Fruit fly (Drosophila melanogaster) whole organism: ENCODE measurements around the gene Vha100-2.

Experiments used
- Dll ChIP-seq: fragments of >200 bp; optimal IDR thresholded peaks from 2 replicates; lab custom pipeline; 2017
- EcR ChIP-seq, 2 experiments: fragments of >200 bp; optimal IDR thresholded peaks; 2 replicates each; lab custom pipeline; 2017; ENCODE audit warnings: missing biosample characterization in 2 of 2, missing genetic modification characterization in 2 of 2, missing genetic modification reagents in 2 of 2
- usp ChIP-seq: fragments of >200 bp; optimal IDR thresholded peaks from 2 replicates; lab custom pipeline; 2017; ENCODE audit warnings: missing biosample characterization, missing genetic modification characterization, mixed read lengths

dm6 chr3R:18402549-18403429 lies 3.8 kb upstream of the Vha100-2 start, which contains the start of the genes Wdr37 and koko:
- TF ChIP-seq EcR (GFP tag; optimal IDR thresholded peaks at IDR 0.05; lab: Kevin White, UChicago) (no peak), Dll (lab: Kevin White, UChicago) (no peak), usp (GFP tag; lab: Kevin White, UChicago) (no peak)
